Fruit fly (Drosophila melanogaster) whole organism, embryonic: ENCODE results near the gene CG34049.
A peak's percentile ranks its signal among the peaks of the same experiment; 100 is the strongest.

ENCODE experiments used
- Ada2b ChIP-seq: fragments of 200-800 bp; sonication (Bioruptor generic); IDR thresholded peaks from 2 replicates; pipeline ENCODE4 v1.3.6; 2022; ENCODE audit warnings: missing biosample characterization, missing genetic modification characterization
- CG11247 ChIP-seq: fragments of 200-800 bp; sonication (Bioruptor generic); IDR thresholded peaks from 2 replicates; pipeline ENCODE4 v1.3.6; 2022; ENCODE audit warnings: missing biosample characterization, missing genetic modification characterization
- CG11504 ChIP-seq: fragments of 200-800 bp; sonication (Bioruptor generic); optimal IDR thresholded peaks from 3 replicates; lab custom pipeline; 2019; ENCODE audit warnings: missing biosample characterization, mild to moderate bottlenecking, missing genetic modification characterization, moderate library complexity
- CG11695 ChIP-seq: fragments of 200-800 bp; sonication (Bioruptor generic); IDR thresholded peaks from 3 replicates; pipeline ENCODE4 v1.3.6; 2022; ENCODE audit warnings: missing biosample characterization, missing genetic modification characterization
- CG13894 ChIP-seq: fragments of 200-800 bp; sonication (Bioruptor generic); optimal IDR thresholded peaks from 3 replicates; lab custom pipeline; 2018; ENCODE audit warnings: missing biosample characterization, mild to moderate bottlenecking, missing genetic modification characterization, moderate library complexity
- CG1529 ChIP-seq: fragments of 200-800 bp; sonication (Bioruptor generic); optimal IDR thresholded peaks from 3 replicates; lab custom pipeline; 2018; ENCODE audit warnings: missing biosample characterization, missing genetic modification characterization
- CG15601 ChIP-seq: fragments of 200-800 bp; sonication (Bioruptor generic); optimal IDR thresholded peaks from 3 replicates; lab custom pipeline; 2019; ENCODE audit warnings: missing biosample characterization, mild to moderate bottlenecking, missing genetic modification characterization, moderate library complexity
- CG1603 ChIP-seq: fragments of 200-800 bp; sonication (Bioruptor generic); optimal IDR thresholded peaks from 2 replicates; lab custom pipeline; 2019; ENCODE audit warnings: missing biosample characterization, mild to moderate bottlenecking, missing genetic modification characterization, moderate library complexity
- CG17612 ChIP-seq: fragments of 200-800 bp; sonication (Bioruptor generic); IDR thresholded peaks from 2 replicates; pipeline ENCODE4 v1.3.6; 2022; ENCODE audit warnings: missing biosample characterization, missing genetic modification characterization
- CG18599 ChIP-seq: fragments of 200-800 bp; sonication (Bioruptor generic); optimal IDR thresholded peaks from 3 replicates; lab custom pipeline; 2017; ENCODE audit warnings: missing biosample characterization, missing genetic modification characterization, mild to moderate bottlenecking, moderate library complexity, missing genetic modification reagents
- CG2120 ChIP-seq: fragments of 200-800 bp; sonication (Bioruptor generic); optimal IDR thresholded peaks from 3 replicates; lab custom pipeline; 2016; ENCODE audit warnings: missing biosample characterization, missing genetic modification characterization
- CG2129 ChIP-seq: fragments of 200-800 bp; sonication (Bioruptor generic); IDR thresholded peaks from 2 replicates; pipeline ENCODE4 v1.3.6; 2022; ENCODE audit warnings: missing biosample characterization, missing genetic modification characterization; ENCODE audit not compliant: partially characterized antibody
- CG2202 ChIP-seq: fragments of 200-800 bp; sonication (Bioruptor generic); optimal IDR thresholded peaks from 2 replicates; lab custom pipeline; 2018; ENCODE audit warnings: missing biosample characterization, mild to moderate bottlenecking, missing genetic modification characterization
- CG2678 ChIP-seq: fragments of 200-800 bp; sonication (Bioruptor generic); optimal IDR thresholded peaks from 3 replicates; lab custom pipeline; 2019; ENCODE audit warnings: missing biosample characterization, mild to moderate bottlenecking, missing genetic modification characterization, moderate library complexity
- CG31224 ChIP-seq: fragments of 200-800 bp; sonication (Bioruptor generic); IDR thresholded peaks from 2 replicates; pipeline ENCODE4 v1.3.6; 2022; ENCODE audit warnings: missing biosample characterization, missing genetic modification characterization
- CG31441 ChIP-seq: fragments of 200-800 bp; sonication (Bioruptor generic); IDR thresholded peaks from 2 replicates; pipeline ENCODE4 v1.3.6; 2022; ENCODE audit warnings: missing biosample characterization, missing genetic modification characterization
- CG33557 ChIP-seq: fragments of 200-800 bp; sonication (Bioruptor generic); optimal IDR thresholded peaks from 2 replicates; lab custom pipeline; 2019; ENCODE audit warnings: missing biosample characterization, mild to moderate bottlenecking, missing genetic modification characterization, moderate library complexity
- CG3847 ChIP-seq: fragments of 200-800 bp; sonication (Bioruptor generic); IDR thresholded peaks from 2 replicates; pipeline ENCODE4 v1.3.6; 2022; ENCODE audit warnings: missing biosample characterization, missing genetic modification characterization
- CG4328 ChIP-seq: fragments of 200-800 bp; sonication (Bioruptor generic); optimal IDR thresholded peaks from 3 replicates; lab custom pipeline; 2017; ENCODE audit warnings: missing biosample characterization, missing genetic modification reagents, missing genetic modification characterization
- CG6175 ChIP-seq: fragments of 200-800 bp; sonication (Bioruptor generic); IDR thresholded peaks from 3 replicates; pipeline ENCODE4 v1.3.6; 2022; ENCODE audit warnings: missing biosample characterization, missing genetic modification characterization
- CG9797 ChIP-seq: fragments of 200-800 bp; sonication (Bioruptor generic); optimal IDR thresholded peaks from 3 replicates; lab custom pipeline; 2018; ENCODE audit warnings: missing biosample characterization, mild to moderate bottlenecking, missing genetic modification characterization
- CG9817 ChIP-seq: fragments of 200-800 bp; sonication (Bioruptor generic); optimal IDR thresholded peaks from 2 replicates; lab custom pipeline; 2018; ENCODE audit warnings: missing biosample characterization, mild to moderate bottlenecking, missing genetic modification characterization, moderate library complexity
- Sox102F ChIP-seq: fragments of 200-800 bp; sonication (Bioruptor generic); optimal IDR thresholded peaks from 2 replicates; lab custom pipeline; 2018; ENCODE audit warnings: missing biosample characterization, mild to moderate bottlenecking, missing genetic modification characterization, moderate library complexity
- al ChIP-seq: fragments of 200-800 bp; sonication (Bioruptor generic); IDR thresholded peaks from 2 replicates; pipeline ENCODE4 v1.3.6; 2022; ENCODE audit warnings: missing biosample characterization, missing genetic modification characterization
- btn ChIP-seq: fragments of 200-800 bp; sonication (Bioruptor generic); optimal IDR thresholded peaks from 2 replicates; lab custom pipeline; 2016; ENCODE audit warnings: missing biosample characterization, missing genetic modification characterization
- chinmo ChIP-seq: fragments of 200-800 bp; sonication (Bioruptor generic); IDR thresholded peaks from 4 replicates; pipeline ENCODE4 v1.3.6; 2022; ENCODE audit warnings: missing biosample characterization, missing genetic modification characterization; ENCODE audit not compliant: partially characterized antibody
- croc ChIP-seq: fragments of 200-800 bp; sonication (Bioruptor generic); conservative IDR thresholded peaks from 3 replicates; pipeline ENCODE4 v1.3.6; 2022; ENCODE audit warnings: missing biosample characterization, missing genetic modification characterization
- cwo ChIP-seq: fragments of 200-800 bp; sonication (Bioruptor generic); optimal IDR thresholded peaks from 3 replicates; lab custom pipeline; 2017; ENCODE audit warnings: missing biosample characterization, missing genetic modification characterization, mild to moderate bottlenecking, moderate library complexity, missing genetic modification reagents
- esg ChIP-seq: fragments of 200-800 bp; sonication (Bioruptor generic); conservative IDR thresholded peaks from 2 replicates; pipeline ENCODE4 v1.3.6; 2022; ENCODE audit warnings: missing biosample characterization, missing genetic modification characterization
- fd102C ChIP-seq: fragments of 200-800 bp; sonication (Bioruptor generic); optimal IDR thresholded peaks from 2 replicates; lab custom pipeline; 2018; ENCODE audit warnings: missing biosample characterization, mild to moderate bottlenecking, missing genetic modification characterization, moderate library complexity
- gsb ChIP-seq: fragments of 200-800 bp; sonication (Bioruptor generic); IDR thresholded peaks from 2 replicates; pipeline ENCODE4 v1.3.6; 2022; ENCODE audit warnings: missing biosample characterization, missing genetic modification characterization
- gsb-n ChIP-seq: fragments of 200-800 bp; sonication (Bioruptor generic); optimal IDR thresholded peaks from 3 replicates; lab custom pipeline; 2018; ENCODE audit warnings: missing biosample characterization, mild to moderate bottlenecking, missing genetic modification characterization
- gt ChIP-seq: fragments of 200-800 bp; sonication (Bioruptor generic); IDR thresholded peaks from 2 replicates; pipeline ENCODE4 v1.3.6; 2022; ENCODE audit warnings: missing biosample characterization, missing genetic modification characterization
- her ChIP-seq: fragments of 200-800 bp; sonication (Bioruptor generic); optimal IDR thresholded peaks from 2 replicates; lab custom pipeline; 2016; ENCODE audit warnings: missing biosample characterization, missing genetic modification characterization
- lab ChIP-seq: fragments of 200-800 bp; sonication (Bioruptor generic); optimal IDR thresholded peaks from 3 replicates; lab custom pipeline; 2017; ENCODE audit warnings: missing biosample characterization, missing genetic modification characterization, mild to moderate bottlenecking, moderate library complexity, missing genetic modification reagents
- lmd ChIP-seq: fragments of 200-800 bp; sonication (Bioruptor generic); IDR thresholded peaks from 2 replicates; pipeline ENCODE4 v1.3.6; 2022; ENCODE audit warnings: missing biosample characterization, missing genetic modification characterization
- odd ChIP-seq: fragments of 200-800 bp; sonication (Bioruptor generic); optimal IDR thresholded peaks from 2 replicates; lab custom pipeline; 2017; ENCODE audit warnings: missing biosample characterization, mild to moderate bottlenecking, missing genetic modification characterization
- org-1 ChIP-seq: fragments of 200-800 bp; sonication (Bioruptor generic); optimal IDR thresholded peaks from 2 replicates; lab custom pipeline; 2017; ENCODE audit warnings: missing biosample characterization, missing genetic modification characterization
- otp ChIP-seq: fragments of 200-800 bp; sonication (Bioruptor generic); IDR thresholded peaks from 3 replicates; pipeline ENCODE4, ENCODE4 v1.3.6; 2022; ENCODE audit warnings: missing biosample characterization, missing genetic modification characterization
- pfk ChIP-seq: fragments of 200-800 bp; sonication (Bioruptor generic); optimal IDR thresholded peaks from 2 replicates; lab custom pipeline; 2018; ENCODE audit warnings: missing biosample characterization, mild to moderate bottlenecking, missing genetic modification characterization, moderate library complexity
- pho ChIP-seq: fragments of 200-800 bp; sonication (Bioruptor generic); optimal IDR thresholded peaks from 2 replicates; lab custom pipeline; 2016; ENCODE audit warnings: missing biosample characterization, missing genetic modification characterization
- row ChIP-seq: fragments of 200-800 bp; sonication (Bioruptor generic); IDR thresholded peaks from 3 replicates; pipeline ENCODE4 v1.3.6; 2022; ENCODE audit warnings: missing biosample characterization, missing genetic modification characterization
- slbo ChIP-seq: fragments of 200-800 bp; sonication (Bioruptor generic); IDR thresholded peaks from 2 replicates; pipeline ENCODE4 v1.3.6; 2022; ENCODE audit warnings: missing biosample characterization, missing genetic modification characterization
- slou ChIP-seq: fragments of 200-800 bp; sonication (Bioruptor generic); optimal IDR thresholded peaks from 3 replicates; lab custom pipeline; 2016; ENCODE audit warnings: missing biosample characterization, missing genetic modification characterization
- sqz ChIP-seq: fragments of 200-800 bp; sonication (Bioruptor generic); optimal IDR thresholded peaks from 3 replicates; lab custom pipeline; 2018; ENCODE audit warnings: missing biosample characterization, mild to moderate bottlenecking, missing genetic modification characterization
- stc ChIP-seq: fragments of 200-800 bp; sonication (Bioruptor generic); IDR thresholded peaks from 2 replicates; pipeline ENCODE4 v1.3.6; 2022; ENCODE audit warnings: missing biosample characterization, missing genetic modification characterization
- tap ChIP-seq: fragments of 200-800 bp; optimal IDR thresholded peaks from 3 replicates; lab custom pipeline; 2019; ENCODE audit warnings: missing biosample characterization, mild to moderate bottlenecking, missing genetic modification characterization, moderate library complexity
- tin ChIP-seq: fragments of 200-800 bp; sonication (Bioruptor generic); optimal IDR thresholded peaks from 3 replicates; lab custom pipeline; 2016; ENCODE audit warnings: missing biosample characterization, missing genetic modification characterization
- ttk ChIP-seq: fragments of 200-800 bp; sonication (Bioruptor generic); IDR thresholded peaks from 2 replicates; pipeline ENCODE4 v2.1.2; 2022; ENCODE audit warnings: missing biosample characterization, missing genetic modification characterization
- usp ChIP-seq: fragments of >200 bp; optimal IDR thresholded peaks from 2 replicates; lab custom pipeline; 2017; ENCODE audit warnings: missing biosample characterization, missing genetic modification characterization

CG34049 gene

DNA sequence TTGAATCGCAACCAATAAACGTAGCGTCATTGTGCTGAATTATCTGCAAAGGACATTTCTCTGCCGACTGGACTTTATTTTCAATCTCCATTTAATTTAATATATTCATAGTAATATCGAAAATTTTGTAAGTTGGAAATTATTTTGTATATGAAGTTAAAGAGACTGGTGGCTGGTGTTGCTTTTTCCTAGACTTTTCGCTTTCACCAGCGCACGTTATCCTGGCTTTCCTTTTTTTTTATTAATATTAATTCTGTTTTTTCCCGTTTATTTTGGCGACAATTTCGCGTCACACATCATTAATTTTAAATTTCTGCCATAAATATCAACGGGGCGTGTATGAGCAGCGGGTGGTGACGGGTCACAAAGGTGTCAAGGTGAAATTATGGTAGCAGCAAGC is at the start of gene CG34049:
Gene CG34049 (minus strand): TSS at position 101 of the 400 bp plus-strand sequence.
- no peak for TF ChIP-seq gt
- no peak for TF ChIP-seq gsb-n

DNA sequence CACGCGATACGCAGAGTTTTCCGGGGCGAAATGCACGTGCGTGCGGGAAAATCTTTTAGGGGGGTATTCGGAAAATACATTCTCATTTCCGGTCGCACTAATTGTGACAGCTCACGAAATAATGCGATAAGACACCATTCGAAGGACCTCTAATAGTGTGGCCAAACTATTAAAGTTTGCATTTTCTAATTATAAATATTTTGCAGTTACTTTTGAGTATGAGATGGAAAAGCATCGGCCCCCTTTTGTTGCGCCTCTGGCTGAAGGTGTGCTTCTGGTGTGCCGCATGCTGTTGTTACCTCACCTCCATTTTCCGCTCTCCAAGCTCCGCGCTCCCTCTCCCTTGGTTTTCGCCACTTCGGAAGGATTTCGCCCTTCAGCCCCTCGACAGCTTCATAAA is 49.0 kb upstream of the CG34049 start:
- TF ChIP-seq CG3847 (GFP tag; lab: Robert Waterston, UW) (peak; percentile 34), Ada2b (GFP tag; lab: Robert Waterston, UW) (peak; percentile 34; the same call in 1 of the 2 replicates), org-1 (no peak), CG4328 (GFP tag; lab: Kevin White, UChicago) (no peak), CG31441 (no peak), CG9817 (tag; lab: Kevin White, UChicago) (no peak), otp (GFP tag; lab: Robert Waterston, UW) (no peak), sqz (GFP tag; lab: Kevin White, UChicago) (no peak), CG17612 (GFP tag; lab: Robert Waterston, UW) (no peak), her (GFP tag; lab: Kevin White, UChicago) (no peak), slbo (peak; percentile 39; the same call in 1 of the 2 replicates), Sox102F (GFP tag; lab: Kevin White, UChicago) (no peak), cwo (GFP tag; lab: Kevin White, UChicago) (peak; percentile 48), btn (GFP tag; lab: Kevin White, UChicago) (no peak), fd102C (GFP tag; lab: Kevin White, UChicago) (no peak), croc (no peak), row (GFP tag; lab: Robert Waterston, UW) (peak; percentile 54; the same call in 2 of the 3 replicates), ttk (0 out of 2 replicates have a peak, but pooled peaks have one; percentile 31), al (GFP tag; lab: Robert Waterston, UW) (no peak), esg (no peak), stc (no peak), CG11504 (tag; lab: Kevin White, UChicago) (no peak), pho (GFP tag; lab: Kevin White, UChicago) (no peak), tin (no peak), CG2129 (GFP tag; lab: Robert Waterston, UW) (no peak), usp (no peak), gsb (GFP tag; lab: Robert Waterston, UW) (no peak), CG2202 (no peak), CG11695 (0 out of 3 replicates have a peak, but pooled peaks have one; percentile 13), CG1529 (GFP tag; lab: Kevin White, UChicago) (no peak), CG1603 (tag; lab: Kevin White, UChicago) (no peak), CG2120 (peak; percentile 42), lab (GFP tag; lab: Kevin White, UChicago) (peak; percentile 45), chinmo (no peak), lmd (GFP tag; lab: Robert Waterston, UW) (0 out of 2 replicates have a peak, but pooled peaks have one; percentile 13), CG33557 (GFP tag; lab: Kevin White, UChicago) (no peak), CG6175 (GFP tag; lab: Robert Waterston, UW) (no peak), CG9797 (GFP tag; lab: Kevin White, UChicago) (no peak), CG31224 (GFP tag; lab: Robert Waterston, UW) (no peak), odd (GFP tag; lab: Kevin White, UChicago) (no peak), CG18599 (peak; percentile 68), CG13894 (tag; lab: Kevin White, UChicago) (no peak), CG11247 (GFP tag; lab: Robert Waterston, UW) (no peak), CG2678 (tag; lab: Kevin White, UChicago) (peak; percentile 36), tap (no peak), CG15601 (tag; lab: Kevin White, UChicago) (no peak), slou (no peak), pfk (no peak)
